Worm (Caenorhabditis elegans): ENCODE measurements around the gene dhs-29.

The dhs-29 gene

DNA sequence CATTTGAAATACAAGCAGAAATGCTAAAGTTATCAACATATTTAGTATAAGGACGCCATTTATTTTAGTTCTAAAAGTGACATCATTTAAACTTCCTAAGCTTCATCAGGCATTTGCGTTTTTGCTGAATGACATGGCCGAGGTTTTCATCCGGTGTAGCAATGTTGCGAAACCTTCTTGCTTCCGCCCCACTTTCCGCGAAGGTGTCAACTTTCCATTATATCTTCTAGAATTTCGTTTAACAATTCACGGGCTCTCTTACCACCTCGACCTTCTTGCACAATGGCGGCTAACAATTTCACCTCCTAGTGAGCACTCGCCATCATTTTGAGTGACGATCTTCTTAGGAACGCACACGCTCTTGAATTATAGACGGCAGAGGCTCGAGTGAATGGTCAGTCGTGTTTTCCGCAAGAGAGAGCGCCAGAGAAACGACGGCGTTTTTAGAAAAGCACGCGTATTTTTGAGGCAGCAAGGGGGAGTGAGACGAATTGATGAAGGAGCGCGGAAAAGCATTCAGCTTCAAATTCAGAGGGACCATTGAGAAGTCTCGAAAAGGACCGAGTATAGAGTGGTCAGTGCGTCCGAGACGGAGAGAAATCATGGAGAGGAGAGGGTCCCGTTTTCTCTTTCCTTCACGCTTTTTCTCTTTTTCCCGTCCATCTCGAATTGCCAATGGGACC, 10.9 kb downstream of the dhs-29 start (continued):
- TF ChIP-seq egl-43 (GFP tag; IDR thresholded peaks at IDR 0.05): 0 out of 2 replicates have a peak, but pooled peaks have one; percentile 47
- no peak for TF ChIP-seq zip-11 (GFP tag; IDR thresholded peaks at IDR 0.05)
- TF ChIP-seq jun-1 (tag; optimal IDR thresholded peaks at IDR 0.05): no peak
- TF ChIP-seq tra-1 (GFP tag; IDR thresholded peaks at IDR 0.05): no peak
- peak in 1 of 2 experiments; percentile 67 for TF ChIP-seq mdl-1 (tag; optimal IDR thresholded peaks at IDR 0.05)
- TF ChIP-seq mdt-29 (GFP tag; IDR thresholded peaks at IDR 0.05): no peak
- TF ChIP-seq daf-12 (tag; optimal IDR thresholded peaks at IDR 0.05): no peak
- TF ChIP-seq lsy-2 (tag; optimal IDR thresholded peaks at IDR 0.05): no peak
- no peak for TF ChIP-seq spr-1 (tag; optimal IDR thresholded peaks at IDR 0.05)
- no peak for TF ChIP-seq lin-13 (GFP tag; optimal IDR thresholded peaks at IDR 0.05)
- peak; percentile 37 for TF ChIP-seq hlh-30 (tag; optimal IDR thresholded peaks at IDR 0.05; ENCODE audit: insufficient read depth)
- TF ChIP-seq dmd-8 (GFP tag; IDR thresholded peaks at IDR 0.05): no peak
- no peak for TF ChIP-seq fos-1 (tag; optimal IDR thresholded peaks at IDR 0.05)
- TF ChIP-seq nhr-6 (tag; optimal IDR thresholded peaks at IDR 0.05): no peak
- no peak for TF ChIP-seq gei-8 (GFP tag; optimal IDR thresholded peaks at IDR 0.05)

ce11 chrX:7652308-7652707, 12.4 kb downstream of the dhs-29 start:
- no peak for TF ChIP-seq daf-16 (GFP tag; optimal IDR thresholded peaks at IDR 0.05)
- TF ChIP-seq daf-16 (tag; optimal IDR thresholded peaks at IDR 0.05): peak; percentile 82
- TF ChIP-seq nhr-28 (tag; optimal IDR thresholded peaks at IDR 0.05): peak; percentile 32
- no peak for TF ChIP-seq lsy-2 (tag; optimal IDR thresholded peaks at IDR 0.05)
- TF ChIP-seq ces-1 (GFP tag; optimal IDR thresholded peaks at IDR 0.05): no peak
- TF ChIP-seq Y75B8A.6 (GFP tag; IDR thresholded peaks at IDR 0.05): no peak
- TF ChIP-seq dve-1 (tag; optimal IDR thresholded peaks at IDR 0.05; ENCODE audit: insufficient read depth): peak; percentile 60
- TF ChIP-seq egl-27 (tag; optimal IDR thresholded peaks at IDR 0.05): no peak
- TF ChIP-seq saeg-2 (GFP tag; IDR thresholded peaks at IDR 0.05): no peak
- TF ChIP-seq mdl-1 (tag; optimal IDR thresholded peaks at IDR 0.05): no peak
- TF ChIP-seq gei-8 (GFP tag; optimal IDR thresholded peaks at IDR 0.05): no peak
- TF ChIP-seq attf-4 (tag; optimal IDR thresholded peaks at IDR 0.05): no peak
- TF ChIP-seq hlh-11 (tag; optimal IDR thresholded peaks at IDR 0.05): peak; percentile 51
- TF ChIP-seq lin-1 (GFP tag; IDR thresholded peaks at IDR 0.05): no peak

DNA sequence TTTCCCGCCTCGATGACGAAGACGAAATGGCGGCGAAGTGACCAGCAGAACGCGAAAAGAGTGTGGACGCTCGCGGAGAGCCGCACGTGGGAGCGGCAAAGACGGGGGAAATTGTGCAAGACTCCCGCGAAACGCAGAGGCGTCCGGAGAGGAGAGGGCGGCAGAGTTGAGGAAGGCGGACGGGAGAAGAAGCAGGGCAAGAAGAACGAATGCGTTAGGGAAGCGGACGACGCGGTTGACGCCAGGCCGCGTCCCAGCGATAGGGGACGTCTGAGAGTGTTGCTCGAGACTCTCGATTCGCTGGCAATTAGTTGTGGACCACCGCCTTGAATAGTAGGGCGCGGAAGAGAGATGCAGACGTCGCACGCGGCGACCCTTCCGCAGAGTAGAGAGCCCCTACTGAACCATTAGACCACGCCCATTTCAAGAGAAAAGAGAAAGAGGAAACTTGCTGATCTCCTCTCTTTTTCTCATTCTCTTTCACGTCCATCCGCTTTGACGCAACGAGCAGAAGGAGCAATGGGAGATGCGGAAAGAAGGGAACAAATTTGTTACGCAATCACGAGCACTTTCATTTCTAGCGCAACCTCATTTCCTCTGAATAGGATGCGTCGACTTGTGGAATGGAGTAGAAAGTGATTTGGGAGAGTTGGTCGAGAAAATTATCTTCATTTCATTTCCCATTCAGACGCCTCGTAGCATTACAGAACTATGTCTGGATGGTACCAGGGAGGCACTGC, 13.3 kb downstream of the dhs-29 start:
- TF ChIP-seq nhr-28 (tag; optimal IDR thresholded peaks at IDR 0.05) (no peak), F26F4.8 (GFP tag; conservative IDR thresholded peaks at IDR 0.05) (no peak), egl-43 (GFP tag; IDR thresholded peaks at IDR 0.05) (0 out of 2 replicates have a peak, but pooled peaks have one; percentile 13), jun-1 (tag; optimal IDR thresholded peaks at IDR 0.05) (no peak), F49E8.2 (tag; optimal IDR thresholded peaks at IDR 0.05; ENCODE audit: borderline replicate concordance) (no peak), snpc-4 (tag; optimal IDR thresholded peaks at IDR 0.05) (no peak), nhr-48 (tag; optimal IDR thresholded peaks at IDR 0.05) (no peak), dpl-1 (GFP tag; optimal IDR thresholded peaks at IDR 0.05) (no peak), nhr-102 (tag; optimal IDR thresholded peaks at IDR 0.05) (no peak), mxl-2 (GFP tag; conservative IDR thresholded peaks at IDR 0.05) (no peak), lin-1 (GFP tag; IDR thresholded peaks at IDR 0.05) (no peak), hif-1 (tag; optimal IDR thresholded peaks at IDR 0.05) (peak in 1 of 2 experiments; percentile 44), dve-1 (tag; optimal IDR thresholded peaks at IDR 0.05; ENCODE audit: insufficient read depth) (no peak), unc-130 (GFP tag; optimal IDR thresholded peaks at IDR 0.05) (no peak), ceh-62 (tag; optimal IDR thresholded peaks at IDR 0.05) (no peak), skn-1 (tag; optimal IDR thresholded peaks at IDR 0.05) (no peak), ceh-32 (tag; optimal IDR thresholded peaks at IDR 0.05; ENCODE audit: poor library complexity) (peak; percentile 3), nhr-237 (tag; optimal IDR thresholded peaks at IDR 0.05) (no peak), daf-8 (GFP tag; IDR thresholded peaks at IDR 0.05) (no peak), ceh-20 (GFP tag; IDR thresholded peaks at IDR 0.05) (no peak), ZK337.2 (GFP tag; IDR thresholded peaks at IDR 0.05) (no peak), mxl-3 (GFP tag; optimal IDR thresholded peaks at IDR 0.05) (no peak), set-16 (GFP tag; IDR thresholded peaks at IDR 0.05) (peak; percentile 97), spr-1 (tag; optimal IDR thresholded peaks at IDR 0.05) (no peak), zfp-3 (GFP tag; conservative IDR thresholded peaks at IDR 0.05) (no peak), mdl-1 (tag; optimal IDR thresholded peaks at IDR 0.05) (peak in 1 of 2 experiments; percentile 58), nhr-6 (tag; optimal IDR thresholded peaks at IDR 0.05) (no peak), attf-4 (tag; optimal IDR thresholded peaks at IDR 0.05) (no peak)
